Fruit fly (Drosophila melanogaster) whole organism, embryonic: ENCODE measurements around the gene crq.

Experiments
- Abd-B ChIP-seq: fragments of 200-800 bp; sonication (Bioruptor generic); optimal IDR thresholded peaks from 2 replicates; lab custom pipeline; 2018; ENCODE audit warnings: missing biosample characterization, mild to moderate bottlenecking, missing genetic modification characterization, moderate library complexity
- Atf6 ChIP-seq: fragments of 200-800 bp; sonication (Bioruptor generic); IDR thresholded peaks from 2 replicates; pipeline ENCODE4 v1.3.6; 2022; ENCODE audit warnings: missing biosample characterization, missing genetic modification characterization
- B-H2 ChIP-seq: fragments of 200-800 bp; sonication (Bioruptor generic); optimal IDR thresholded peaks from 2 replicates; lab custom pipeline; 2018; ENCODE audit warnings: missing biosample characterization, mild to moderate bottlenecking, missing genetic modification characterization
- BEAF-32 ChIP-seq: fragments of 200-800 bp; sonication (Bioruptor generic); optimal IDR thresholded peaks from 3 replicates; lab custom pipeline; 2017; ENCODE audit warnings: missing biosample characterization, missing genetic modification characterization, mild to moderate bottlenecking, moderate library complexity, missing genetic modification reagents
- CG10209 ChIP-seq: fragments of 200-800 bp; sonication (Bioruptor generic); optimal IDR thresholded peaks from 3 replicates; lab custom pipeline; 2017; ENCODE audit warnings: missing biosample characterization, mild to moderate bottlenecking, missing genetic modification characterization, missing genetic modification reagents
- CG11456 ChIP-seq: fragments of 200-800 bp; sonication (Bioruptor generic); IDR thresholded peaks from 3 replicates; pipeline ENCODE4 v1.3.6; 2022; ENCODE audit warnings: missing biosample characterization, missing genetic modification characterization
- CG12236 ChIP-seq: fragments of 200-800 bp; sonication (Bioruptor generic); optimal IDR thresholded peaks from 2 replicates; lab custom pipeline; 2016; ENCODE audit warnings: missing biosample characterization, missing genetic modification characterization
- CG13775 ChIP-seq: fragments of 200-800 bp; sonication (Bioruptor generic); optimal IDR thresholded peaks from 3 replicates; lab custom pipeline; 2017; ENCODE audit warnings: missing biosample characterization, mild to moderate bottlenecking, missing genetic modification characterization
- CG17568 ChIP-seq: fragments of 200-800 bp; sonication (Bioruptor generic); optimal IDR thresholded peaks from 2 replicates; lab custom pipeline; 2018; ENCODE audit warnings: missing biosample characterization, mild to moderate bottlenecking, missing genetic modification characterization, moderate library complexity
- CG2129 ChIP-seq: fragments of 200-800 bp; sonication (Bioruptor generic); IDR thresholded peaks from 2 replicates; pipeline ENCODE4 v1.3.6; 2022; ENCODE audit warnings: missing biosample characterization, missing genetic modification characterization; ENCODE audit not compliant: partially characterized antibody
- CG2202 ChIP-seq: fragments of 200-800 bp; sonication (Bioruptor generic); optimal IDR thresholded peaks from 2 replicates; lab custom pipeline; 2018; ENCODE audit warnings: missing biosample characterization, mild to moderate bottlenecking, missing genetic modification characterization
- CG3407 ChIP-seq: fragments of 200-800 bp; sonication (Bioruptor generic); optimal IDR thresholded peaks from 2 replicates; lab custom pipeline; 2018; ENCODE audit warnings: missing biosample characterization, mild to moderate bottlenecking, missing genetic modification characterization
- CG4282 ChIP-seq: fragments of 200-800 bp; sonication (Bioruptor generic); optimal IDR thresholded peaks from 2 replicates; lab custom pipeline; 2016; ENCODE audit warnings: missing biosample characterization, missing genetic modification characterization
- CG6175 ChIP-seq: fragments of 200-800 bp; sonication (Bioruptor generic); IDR thresholded peaks from 3 replicates; pipeline ENCODE4 v1.3.6; 2022; ENCODE audit warnings: missing biosample characterization, missing genetic modification characterization
- CG6854 ChIP-seq: fragments of 200-800 bp; sonication (Bioruptor generic); optimal IDR thresholded peaks from 3 replicates; lab custom pipeline; 2017; ENCODE audit warnings: missing biosample characterization, mild to moderate bottlenecking, missing genetic modification characterization
- CG7839 ChIP-seq: fragments of 200-800 bp; sonication (Bioruptor generic); optimal IDR thresholded peaks from 3 replicates; lab custom pipeline; 2018; ENCODE audit warnings: missing biosample characterization, mild to moderate bottlenecking, missing genetic modification characterization, moderate library complexity
- CG8388 ChIP-seq: fragments of 200-800 bp; sonication (Bioruptor generic); optimal IDR thresholded peaks from 2 replicates; lab custom pipeline; 2019; ENCODE audit warnings: missing biosample characterization, mild to moderate bottlenecking, missing genetic modification characterization, moderate library complexity
- CG8924 ChIP-seq: fragments of 200-800 bp; optimal IDR thresholded peaks from 3 replicates; lab custom pipeline; 2019; ENCODE audit warnings: missing biosample characterization, mild to moderate bottlenecking, missing genetic modification characterization, moderate library complexity
- CrebB ChIP-seq: fragments of 200-800 bp; sonication (Bioruptor generic); optimal IDR thresholded peaks from 3 replicates; lab custom pipeline; 2018; ENCODE audit warnings: missing biosample characterization, mild to moderate bottlenecking, missing genetic modification characterization
- Dll ChIP-seq: fragments of 200-800 bp; sonication (Bioruptor generic); IDR thresholded peaks from 4 replicates; pipeline ENCODE4 v1.3.6; 2022; ENCODE audit warnings: missing biosample characterization, missing genetic modification characterization; ENCODE audit not compliant: partially characterized antibody
- H2.0 ChIP-seq: fragments of 200-800 bp; sonication (Bioruptor generic); IDR thresholded peaks from 2 replicates; pipeline ENCODE4 v1.3.6; 2022; ENCODE audit warnings: missing biosample characterization, missing genetic modification characterization
- Hand ChIP-seq: fragments of 200-800 bp; sonication (Bioruptor generic); optimal IDR thresholded peaks from 2 replicates; lab custom pipeline; 2017; ENCODE audit warnings: mild to moderate bottlenecking, missing biosample characterization, missing genetic modification reagents, missing genetic modification characterization
- NC2α ChIP-seq: fragments of 200-800 bp; sonication (Bioruptor generic); optimal IDR thresholded peaks from 2 replicates; lab custom pipeline; 2016; ENCODE audit warnings: missing biosample characterization, missing genetic modification characterization
- Spps ChIP-seq: fragments of 200-800 bp; sonication (Bioruptor generic); optimal IDR thresholded peaks from 2 replicates; lab custom pipeline; 2018; ENCODE audit warnings: missing biosample characterization, mild to moderate bottlenecking, missing genetic modification characterization
- Sry-δ ChIP-seq: fragments of 200-800 bp; sonication (Bioruptor generic); optimal IDR thresholded peaks from 2 replicates; lab custom pipeline; 2016; ENCODE audit warnings: missing biosample characterization, missing genetic modification characterization
- Usf ChIP-seq: fragments of 200-800 bp; sonication (Bioruptor generic); optimal IDR thresholded peaks from 2 replicates; lab custom pipeline; 2017; ENCODE audit warnings: missing genotype, missing biosample characterization, missing genetic modification characterization
- YL-1 ChIP-seq: fragments of 200-800 bp; sonication (Bioruptor generic); optimal IDR thresholded peaks from 3 replicates; lab custom pipeline; 2017; ENCODE audit warnings: missing biosample characterization, mild to moderate bottlenecking, missing genetic modification characterization
- ap ChIP-seq: fragments of 200-800 bp; sonication (Bioruptor generic); IDR thresholded peaks from 2 replicates; pipeline ENCODE4 v1.3.6; 2022; ENCODE audit warnings: missing biosample characterization, missing genetic modification characterization
- ash1 ChIP-seq: fragments of 200-800 bp; sonication (Bioruptor generic); optimal IDR thresholded peaks from 2 replicates; lab custom pipeline; 2018; ENCODE audit warnings: missing biosample characterization, mild to moderate bottlenecking, missing genetic modification characterization
- bsh ChIP-seq, 2 experiments: fragments of 200-800 bp; sonication (Bioruptor generic); optimal IDR thresholded peaks; 2 replicates each; lab custom pipeline; 2017 to 2018; ENCODE audit warnings: mild to moderate bottlenecking in 2 of 2, missing biosample characterization in 2 of 2, missing genetic modification characterization in 2 of 2, moderate library complexity in 1 of 2
- chinmo ChIP-seq: fragments of 200-800 bp; sonication (Bioruptor generic); IDR thresholded peaks from 4 replicates; pipeline ENCODE4 v1.3.6; 2022; ENCODE audit warnings: missing biosample characterization, missing genetic modification characterization; ENCODE audit not compliant: partially characterized antibody
- chn ChIP-seq: fragments of 200-800 bp; sonication (Bioruptor generic); optimal IDR thresholded peaks from 2 replicates; lab custom pipeline; 2016; ENCODE audit warnings: missing biosample characterization, missing genetic modification characterization
- croc ChIP-seq: fragments of 200-800 bp; sonication (Bioruptor generic); conservative IDR thresholded peaks from 3 replicates; pipeline ENCODE4 v1.3.6; 2022; ENCODE audit warnings: missing biosample characterization, missing genetic modification characterization
- dysf ChIP-seq: fragments of 200-800 bp; sonication (Bioruptor generic); IDR thresholded peaks from 3 replicates; pipeline ENCODE4 v1.3.6; 2022; ENCODE audit warnings: missing biosample characterization, missing genetic modification characterization
- gem ChIP-seq: fragments of 200-800 bp; sonication (Bioruptor generic); optimal IDR thresholded peaks from 2 replicates; lab custom pipeline; 2019; ENCODE audit warnings: missing biosample characterization, mild to moderate bottlenecking, missing genetic modification characterization, moderate library complexity
- gsb-n ChIP-seq: fragments of 200-800 bp; sonication (Bioruptor generic); optimal IDR thresholded peaks from 3 replicates; lab custom pipeline; 2018; ENCODE audit warnings: missing biosample characterization, mild to moderate bottlenecking, missing genetic modification characterization
- hb ChIP-seq: fragments of 200-800 bp; sonication (Bioruptor generic); IDR thresholded peaks from 3 replicates; pipeline ENCODE4 v1.3.6; 2022; ENCODE audit warnings: missing biosample characterization, missing genetic modification characterization; ENCODE audit not compliant: partially characterized antibody
- mam ChIP-seq: fragments of 200-800 bp; sonication (Bioruptor generic); optimal IDR thresholded peaks from 3 replicates; lab custom pipeline; 2016; ENCODE audit warnings: missing biosample characterization, missing genetic modification characterization
- pan ChIP-seq, 4 experiments: fragments of >200 bp in 3 of 4; fragments of 200-800 bp in 1 of 4; sonication (Bioruptor generic) in 1 of 4; optimal IDR thresholded peaks in 3 of 4; IDR thresholded peaks in 1 of 4; 2 replicates each; pipeline versions ENCODE4 v1.3.6 to Lab custom; 2017 to 2022; ENCODE audit warnings: missing biosample characterization in 2 of 4, missing genetic modification characterization in 2 of 4, mixed read lengths in 1 of 4
- peb ChIP-seq: fragments of 200-800 bp; sonication (Bioruptor generic); IDR thresholded peaks from 2 replicates; pipeline ENCODE4 v1.3.6; 2022; ENCODE audit warnings: missing biosample characterization, missing genetic modification characterization
- scrt ChIP-seq: fragments of 200-800 bp; sonication (Bioruptor generic); optimal IDR thresholded peaks from 2 replicates; lab custom pipeline; 2018; ENCODE audit warnings: missing biosample characterization, mild to moderate bottlenecking, missing genetic modification characterization, moderate library complexity
- sim ChIP-seq: fragments of 200-800 bp; sonication (Bioruptor generic); IDR thresholded peaks from 2 replicates; pipeline ENCODE4 v1.3.6; 2022; ENCODE audit warnings: missing biosample characterization, missing genetic modification characterization
- stwl ChIP-seq: fragments of 200-800 bp; sonication (Bioruptor generic); optimal IDR thresholded peaks from 3 replicates; lab custom pipeline; 2018; ENCODE audit warnings: missing biosample characterization, mild to moderate bottlenecking, missing genetic modification characterization, moderate library complexity
- tgo ChIP-seq: fragments of 200-800 bp; sonication (Bioruptor generic); IDR thresholded peaks from 3 replicates; pipeline ENCODE4 v1.3.6; 2022; ENCODE audit warnings: missing biosample characterization, missing genetic modification characterization
- twi ChIP-seq: fragments of 200-800 bp; optimal IDR thresholded peaks from 2 replicates; lab custom pipeline; 2019; ENCODE audit warnings: missing biosample characterization, mild to moderate bottlenecking, missing genetic modification characterization, moderate library complexity
- tx ChIP-seq: fragments of 200-800 bp; sonication (Bioruptor generic); optimal IDR thresholded peaks from 2 replicates; lab custom pipeline; 2016; ENCODE audit warnings: missing biosample characterization, missing genetic modification characterization
- zen2 ChIP-seq: fragments of 200-800 bp; sonication (Bioruptor generic); IDR thresholded peaks from 3 replicates; pipeline ENCODE4 v1.3.6; 2022; ENCODE audit warnings: missing biosample characterization, missing genetic modification characterization; ENCODE audit not compliant: partially characterized antibody
- zf30C ChIP-seq: fragments of 200-800 bp; sonication (Bioruptor generic); optimal IDR thresholded peaks from 3 replicates; lab custom pipeline; 2018; ENCODE audit warnings: missing biosample characterization, mild to moderate bottlenecking, missing genetic modification characterization

The crq gene

DNA sequence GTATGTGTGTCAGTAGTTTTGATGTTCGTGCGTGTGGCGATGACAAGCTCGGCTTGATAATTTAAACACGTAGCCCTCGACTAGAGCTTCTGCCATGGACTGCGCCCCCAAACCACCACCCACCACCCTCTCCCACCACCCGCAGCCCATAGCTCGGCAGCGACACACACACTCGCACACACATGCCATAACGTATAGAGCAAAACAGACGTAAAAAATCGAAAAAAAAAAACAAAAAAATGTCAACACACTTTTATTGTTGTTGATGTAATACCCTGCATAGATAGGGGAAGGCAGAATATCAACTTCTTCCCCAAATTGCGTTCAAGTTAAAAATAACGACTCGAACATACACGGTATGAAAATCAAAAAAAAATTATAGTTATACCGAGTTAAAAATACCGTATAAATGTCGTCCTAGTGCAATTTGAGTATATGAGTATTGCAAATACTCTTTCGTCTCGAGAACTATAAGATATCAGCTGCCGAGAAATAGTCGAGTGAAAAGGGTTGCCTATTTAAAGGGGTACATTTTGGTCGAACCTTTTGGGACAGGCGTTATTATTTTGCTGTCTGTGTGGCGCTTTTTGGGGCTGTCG is 17.6 kb upstream of the crq start (continued):
- TF ChIP-seq BEAF-32 (GFP tag; lab: Kevin White, UChicago) (no peak), B-H2 (peak; percentile 2), CG4282 (peak; percentile 80), gem (tag; lab: Kevin White, UChicago) (peak; percentile 90), CG7839 (tag; lab: Kevin White, UChicago) (peak; percentile 78), Hand (GFP tag; lab: Kevin White, UChicago) (peak; percentile 69), CG13775 (GFP tag; lab: Kevin White, UChicago) (peak; percentile 45), twi (tag; lab: Kevin White, UChicago) (no peak), zen2 (no peak), CG3407 (GFP tag; lab: Kevin White, UChicago) (peak; percentile 35), pan (optimal IDR thresholded peaks at IDR 0.05; lab: Kevin White, UChicago) (no peak), pan (GFP tag; optimal IDR thresholded peaks at IDR 0.05 in 1 of 2, IDR thresholded peaks at IDR 0.05 in 1 of 2) (peak in 1 of 2 experiments; percentile 74), NC2α (GFP tag; lab: Kevin White, UChicago) (peak; percentile 66), stwl (no peak), scrt (GFP tag; lab: Kevin White, UChicago) (peak; percentile 75), sim (GFP tag; lab: Robert Waterston, UW) (no peak; the same call in 1 of the 2 replicates), Spps (peak; percentile 43), hb (no peak), mam (peak; percentile 87), bsh (GFP tag; optimal IDR thresholded peaks at IDR 0.05; lab: Kevin White, UChicago) (peak; percentile 54 to 66), CG2129 (GFP tag; lab: Robert Waterston, UW) (no peak), Sry-δ (GFP tag; lab: Kevin White, UChicago) (peak; percentile 47), tx (GFP tag; lab: Kevin White, UChicago) (peak; percentile 71), CG8388 (peak; percentile 53), tgo (GFP tag; lab: Robert Waterston, UW) (peak; percentile 81), ap (GFP tag; lab: Robert Waterston, UW) (peak; percentile 64), peb (GFP tag; lab: Robert Waterston, UW) (peak; percentile 75), CG8924 (tag; lab: Kevin White, UChicago) (peak; percentile 56), CG11456 (GFP tag; lab: Robert Waterston, UW) (no peak; the same call in 2 of the 3 replicates), CG17568 (GFP tag; lab: Kevin White, UChicago) (peak; percentile 72), Usf (GFP tag; lab: Kevin White, UChicago) (peak; percentile 21), CG6854 (peak; percentile 68), H2.0 (GFP tag; lab: Robert Waterston, UW) (peak; percentile 72), YL-1 (GFP tag; lab: Kevin White, UChicago) (no peak), gsb-n (tag; lab: Kevin White, UChicago) (peak; percentile 37), CG12236 (GFP tag; lab: Kevin White, UChicago) (peak; percentile 78), chn (peak; percentile 78), dysf (GFP tag; lab: Robert Waterston, UW) (peak; percentile 88), zf30C (GFP tag; lab: Kevin White, UChicago) (no peak), CG2202 (tag; lab: Kevin White, UChicago) (no peak), CG6175 (peak; percentile 45; the same call in 1 of the 3 replicates), CG10209 (peak; percentile 61), Dll (no peak), Abd-B (GFP tag; lab: Kevin White, UChicago) (peak; percentile 81), CrebB (no peak), ash1 (GFP tag; lab: Kevin White, UChicago) (peak; percentile 15), croc (GFP tag; lab: Robert Waterston, UW) (peak; percentile 39; the same call in 2 of the 3 replicates), Atf6 (GFP tag; lab: Robert Waterston, UW) (peak; percentile 82), chinmo (peak; percentile 93)
